Fruit fly (Drosophila melanogaster) whole organism, adult: ENCODE measurements around the gene woc.

ENCODE experiments used
- CG11617 ChIP-seq: fragments of 200-800 bp; sonication (Bioruptor generic); optimal IDR thresholded peaks from 2 replicates; lab custom pipeline; 2017; ENCODE audit warnings: mild to moderate bottlenecking, missing biosample characterization, missing genetic modification reagents, missing genetic modification characterization
- CG14711 ChIP-seq: fragments of 200-800 bp; sonication (Bioruptor generic); optimal IDR thresholded peaks from 2 replicates; lab custom pipeline; 2018; ENCODE audit warnings: missing biosample characterization, mild to moderate bottlenecking, missing genetic modification characterization, moderate library complexity
- CG33017 ChIP-seq: fragments of 200-800 bp; sonication (Bioruptor generic); optimal IDR thresholded peaks from 2 replicates; lab custom pipeline; 2018; ENCODE audit warnings: missing biosample characterization, mild to moderate bottlenecking, missing genetic modification characterization, moderate library complexity
- CG7101 ChIP-seq: fragments of 200-800 bp; sonication (Bioruptor generic); optimal IDR thresholded peaks from 2 replicates; lab custom pipeline; 2018; ENCODE audit warnings: missing biosample characterization, mild to moderate bottlenecking, missing genetic modification characterization, moderate library complexity
- Clk ChIP-seq: fragments of 200-800 bp; sonication (Bioruptor generic); optimal IDR thresholded peaks from 2 replicates; lab custom pipeline; 2017; ENCODE audit warnings: missing biosample characterization, missing genetic modification characterization
- Mnt ChIP-seq: fragments of 200-800 bp; sonication (Bioruptor generic); optimal IDR thresholded peaks from 2 replicates; lab custom pipeline; 2016; ENCODE audit warnings: missing biosample characterization, mild to moderate bottlenecking, missing genetic modification characterization
- bab1 ChIP-seq: fragments of 200-800 bp; sonication (Bioruptor generic); optimal IDR thresholded peaks from 3 replicates; lab custom pipeline; 2019; ENCODE audit warnings: missing biosample characterization, mild to moderate bottlenecking, missing genetic modification characterization, moderate library complexity
- cic ChIP-seq: fragments of 200-800 bp; sonication (Bioruptor generic); optimal IDR thresholded peaks from 2 replicates; lab custom pipeline; 2017; ENCODE audit warnings: missing biosample characterization, mild to moderate bottlenecking, missing genetic modification characterization, moderate library complexity
- ovo ChIP-seq: fragments of 200-800 bp; sonication (Bioruptor generic); optimal IDR thresholded peaks from 2 replicates; lab custom pipeline; 2016; ENCODE audit warnings: missing biosample characterization, missing genetic modification characterization
- pad ChIP-seq: fragments of 200-800 bp; sonication (Bioruptor generic); optimal IDR thresholded peaks from 3 replicates; lab custom pipeline; 2017; ENCODE audit warnings: missing biosample characterization, missing genetic modification characterization, mild to moderate bottlenecking, moderate library complexity, missing genetic modification reagents
- tj ChIP-seq: fragments of 200-800 bp; sonication (Bioruptor generic); optimal IDR thresholded peaks from 3 replicates; lab custom pipeline; 2017; ENCODE audit warnings: missing biosample characterization, mild to moderate bottlenecking, missing genetic modification characterization, moderate library complexity

DNA sequence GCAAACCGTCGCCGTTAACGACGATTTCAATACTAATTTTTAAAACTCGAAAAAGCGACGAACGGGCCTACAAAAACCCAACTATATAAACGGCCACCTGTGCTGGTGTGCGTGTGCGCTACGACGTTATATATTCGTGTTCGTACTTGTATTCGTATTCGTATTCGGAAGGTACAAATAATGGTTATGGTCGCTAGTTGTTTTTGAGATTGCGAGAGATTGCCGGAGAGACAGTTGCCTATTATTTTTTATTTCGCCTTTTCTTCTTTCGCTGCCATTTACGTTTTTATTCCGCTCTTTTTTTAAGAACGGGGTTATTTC, 17.9 kb upstream of the woc start:
- no peak for TF ChIP-seq CG11617 (GFP tag; lab: Kevin White, UChicago)
- TF ChIP-seq CG33017, result no peak
- no peak for TF ChIP-seq tj (GFP tag; lab: Kevin White, UChicago)
- TF ChIP-seq Mnt (GFP tag; lab: Kevin White, UChicago), result peak; percentile 16
- peak; percentile 30 for TF ChIP-seq cic (GFP tag; lab: Kevin White, UChicago)
- TF ChIP-seq bab1, result no peak
- TF ChIP-seq pad (GFP tag; lab: Kevin White, UChicago), result no peak
- TF ChIP-seq Clk, result no peak
- no peak for TF ChIP-seq ovo (GFP tag; lab: Kevin White, UChicago)
- no peak for TF ChIP-seq CG7101 (tag; lab: Kevin White, UChicago)
- no peak for TF ChIP-seq CG14711 (tag; lab: Kevin White, UChicago)
